Fruit fly (Drosophila melanogaster): ENCODE measurements around the gene I-t.

dm6 chr3R:11679513-11679912 lies 24.3 kb upstream of the I-t start, which contains the start of the genes Taf12 and Ho:
- TF ChIP-seq OdsH (GFP tag; optimal IDR thresholded peaks at IDR 0.05) (no peak), Gug (GFP tag; IDR thresholded peaks at IDR 0.05) (no peak), Sox102F (GFP tag; optimal IDR thresholded peaks at IDR 0.05) (no peak), CG1621 (tag; optimal IDR thresholded peaks at IDR 0.05) (no peak), Lpt (GFP tag; optimal IDR thresholded peaks at IDR 0.05) (no peak), CG6854 (GFP tag; optimal IDR thresholded peaks at IDR 0.05) (no peak), fd59A (GFP tag; optimal IDR thresholded peaks at IDR 0.05) (no peak), pdm3 (GFP tag; optimal IDR thresholded peaks at IDR 0.05) (no peak), CG6163 (GFP tag; IDR thresholded peaks at IDR 0.05) (no peak; the same call in 2 of the 3 replicates), cyc (GFP tag; optimal IDR thresholded peaks at IDR 0.05) (no peak), achi (GFP tag; optimal IDR thresholded peaks at IDR 0.05) (no peak), CG11762 (GFP tag; optimal IDR thresholded peaks at IDR 0.05; ENCODE audit: insufficient read depth) (no peak)

Measured in whole organism, prepupa.